Worm (Caenorhabditis elegans): ENCODE measurements around the gene srh-258.

- TF ChIP-seq flt-1 (GFP tag; IDR thresholded peaks at IDR 0.05) (no peak), T22C8.4 (GFP tag; IDR thresholded peaks at IDR 0.05) (no peak), ztf-29 (GFP tag; IDR thresholded peaks at IDR 0.05) (no peak), ref-1 (GFP tag; conservative IDR thresholded peaks at IDR 0.05) (no peak), med-1 (GFP tag; optimal IDR thresholded peaks at IDR 0.05; ENCODE audit: insufficient read depth) (no peak), klf-2 (GFP tag; conservative IDR thresholded peaks at IDR 0.05) (no peak), tab-1 (GFP tag; IDR thresholded peaks at IDR 0.05) (no peak), ztf-23 (GFP tag; IDR thresholded peaks at IDR 0.05) (no peak)
Measured at ce11 chrV:15412625-15413024, 7.7 kb downstream of the srh-258 start, which contains the start of gene srbc-63.
